Fruit fly (Drosophila melanogaster): ENCODE results near the gene RnrL.

DNA sequence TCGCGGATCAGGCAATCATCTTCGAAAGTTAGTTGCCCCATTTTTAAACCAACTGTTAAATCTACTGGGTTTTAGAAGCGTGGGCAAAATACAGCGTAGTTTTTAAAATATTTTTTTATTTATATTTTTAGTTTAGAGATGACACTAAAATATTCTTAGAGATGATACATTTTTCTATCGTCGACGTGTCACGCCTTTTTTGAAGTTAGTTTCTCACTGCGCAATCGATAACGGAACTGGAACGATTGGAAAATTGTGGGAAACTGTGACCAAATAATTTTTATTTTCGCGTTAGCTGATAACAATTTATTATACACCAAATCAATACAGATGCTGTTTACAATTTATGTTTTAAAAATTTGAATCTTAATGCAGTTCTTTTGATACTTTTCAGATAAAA lies 49.1 kb downstream of the RnrL start, which contains the start of gene Utx:
- TF ChIP-seq usp (GFP tag; optimal IDR thresholded peaks at IDR 0.05) = no peak
- no peak for TF ChIP-seq EcR (GFP tag; optimal IDR thresholded peaks at IDR 0.05)
- TF ChIP-seq psq (optimal IDR thresholded peaks at IDR 0.05) = no peak
- TF ChIP-seq Dll (optimal IDR thresholded peaks at IDR 0.05) = no peak
